Worm (Caenorhabditis elegans) whole organism, mixed stage, embryonic: Measurements from ENCODE around the gene nhr-170.

Experiments used
- M03D4.4 ChIP-seq: sonication (generic microtip); optimal IDR thresholded peaks from 2 replicates; lab custom pipeline; 2017; ENCODE audit warnings: mild to moderate bottlenecking, missing genetic modification characterization, missing compliant biosample characterization
- blmp-1 ChIP-seq: fragments of 150-350 bp; optimal IDR thresholded peaks from 2 replicates; lab custom pipeline; 2014; ENCODE audit warnings: missing biosample characterization, missing genetic modification characterization
- elt-1 ChIP-seq: sonication (generic microtip); optimal IDR thresholded peaks from 2 replicates; lab custom pipeline; 2017; ENCODE audit warnings: missing genetic modification characterization, mild to moderate bottlenecking, missing compliant biosample characterization, antibody characterized with exemption, moderate library complexity, borderline replicate concordance; ENCODE audit not compliant: insufficient read depth
- elt-3 ChIP-seq: fragments of 150-350 bp; optimal IDR thresholded peaks from 2 replicates; lab custom pipeline; 2014; ENCODE audit warnings: missing biosample characterization, missing genetic modification characterization
- lin-13 ChIP-seq: fragments of 150-350 bp; optimal IDR thresholded peaks from 2 replicates; lab custom pipeline; 2014; ENCODE audit warnings: missing biosample characterization, missing genetic modification characterization
- lsy-2 ChIP-seq: fragments of 150-350 bp; optimal IDR thresholded peaks from 2 replicates; lab custom pipeline; 2014; ENCODE audit warnings: missing biosample characterization, missing genetic modification characterization
- nhr-237 ChIP-seq: fragments of 150-350 bp; optimal IDR thresholded peaks from 2 replicates; lab custom pipeline; 2014; ENCODE audit warnings: missing biosample characterization, missing genetic modification characterization
- nhr-28 ChIP-seq: fragments of 150-350 bp; optimal IDR thresholded peaks from 2 replicates; lab custom pipeline; 2014; ENCODE audit warnings: missing biosample characterization, missing genetic modification characterization
- pha-4 ChIP-seq: fragments of 150-350 bp; optimal IDR thresholded peaks from 2 replicates; lab custom pipeline; 2018; ENCODE audit warnings: missing biosample characterization, missing genetic modification reagents, missing genetic modification characterization
- snpc-4 ChIP-seq: fragments of 150-350 bp; optimal IDR thresholded peaks from 2 replicates; lab custom pipeline; 2014; ENCODE audit warnings: missing biosample characterization, missing genetic modification characterization
- sptf-1 ChIP-seq: sonication (generic microtip); optimal IDR thresholded peaks from 2 replicates; lab custom pipeline; 2017; ENCODE audit warnings: mild to moderate bottlenecking, missing genetic modification characterization, moderate library complexity, missing compliant biosample characterization
- ztf-11 ChIP-seq: fragments of 150-350 bp; optimal IDR thresholded peaks from 2 replicates; lab custom pipeline; 2014; ENCODE audit warnings: missing biosample characterization, missing genetic modification characterization

DNA sequence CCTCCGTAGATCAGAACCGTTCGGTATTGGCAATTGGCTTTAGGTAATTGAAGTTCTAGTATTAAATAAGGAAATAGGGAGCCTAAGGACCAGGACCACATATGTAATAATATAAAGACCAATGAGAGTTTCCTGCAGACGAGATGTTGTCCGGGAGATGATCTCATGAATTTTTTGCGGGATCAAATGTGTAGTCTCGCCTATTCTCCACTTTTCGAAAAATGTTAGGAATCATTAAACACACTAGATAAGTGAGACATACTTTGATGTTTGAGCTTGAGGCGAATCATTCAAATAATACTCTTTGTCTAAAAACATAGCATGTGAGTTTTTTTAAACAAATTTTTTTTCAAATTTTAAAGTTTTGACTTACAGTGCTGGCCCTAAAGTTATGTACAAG is 47.6 kb downstream of the nhr-170 start, which contains the start of gene F11D11.6:
- TF ChIP-seq elt-1 (tag; lab: Kevin White, UChicago) (no peak), pha-4 (tag; lab: Kevin White, UChicago) (no peak), M03D4.4 (no peak), blmp-1 (no peak), ztf-11 (no peak), elt-3 (tag; lab: Kevin White, UChicago) (no peak), snpc-4 (tag; lab: Kevin White, UChicago) (no peak), sptf-1 (no peak), lsy-2 (tag; lab: Kevin White, UChicago) (no peak), lin-13 (tag; lab: Kevin White, UChicago) (no peak), nhr-28 (tag; lab: Kevin White, UChicago) (no peak), nhr-237 (tag; lab: Kevin White, UChicago) (no peak)
